Worm (Caenorhabditis elegans): ENCODE measurements around the gene ddo-1.
A peak's percentile ranks its signal among the peaks of the same experiment; 100 is the strongest.

Gene ddo-1

ce11 chrV:17767249-17767648 lies 9.8 kb downstream of the ddo-1 start, which contains the start of gene srh-284:
Gene srh-284 (plus strand): TSS chrV:17767549.
- TF ChIP-seq fkh-3 (tag; optimal IDR thresholded peaks at IDR 0.05) = no peak
- no peak for TF ChIP-seq ztf-28 (GFP tag; IDR thresholded peaks at IDR 0.05)

- TF ChIP-seq F10E7.11 (tag; optimal IDR thresholded peaks at IDR 0.05) (no peak), ceh-27 (GFP tag; optimal IDR thresholded peaks at IDR 0.05) (no peak), egrh-3 (GFP tag; IDR thresholded peaks at IDR 0.05) (no peak), zim-3 (tag; optimal IDR thresholded peaks at IDR 0.05) (no peak), lir-1 (GFP tag; conservative IDR thresholded peaks at IDR 0.05) (no peak), lin-54 (GFP tag; optimal IDR thresholded peaks at IDR 0.05) (no peak), rpc-1 (optimal IDR thresholded peaks at IDR 0.05) (no peak), rpc-1 (tag; optimal IDR thresholded peaks at IDR 0.05) (no peak), lsl-1 (GFP tag; optimal IDR thresholded peaks at IDR 0.05) (no peak), mxl-1 (tag; optimal IDR thresholded peaks at IDR 0.05) (no peak), ceh-91 (GFP tag; IDR thresholded peaks at IDR 0.05) (no peak), T26A5.8 (tag; optimal IDR thresholded peaks at IDR 0.05) (no peak), cebp-2 (GFP tag; IDR thresholded peaks at IDR 0.05) (no peak), sptf-2 (GFP tag; optimal IDR thresholded peaks at IDR 0.05) (no peak)
These were observed 11.9 kb downstream of the ddo-1 start, which contains the start of the genes C47A10.16 and srh-283 for ce11 chrV:17765077-17765476. Gene C47A10.16 (minus strand): TSS chrV:17765177. Gene srh-283 (plus strand): TSS chrV:17765348.

- TF ChIP-seq bed-1 (GFP tag; IDR thresholded peaks at IDR 0.05) (no peak), rcor-1 (GFP tag; IDR thresholded peaks at IDR 0.05) (no peak), mxl-1 (tag; optimal IDR thresholded peaks at IDR 0.05) (no peak), egl-44 (GFP tag; IDR thresholded peaks at IDR 0.05) (no peak), K12H6.12 (tag; optimal IDR thresholded peaks at IDR 0.05) (no peak), F10E7.11 (tag; optimal IDR thresholded peaks at IDR 0.05) (no peak)
These were observed 21.4 kb downstream of the ddo-1 start, which contains the start of gene pgp-9 for ce11 chrV:17755592-17755991. Gene pgp-9 (plus strand): TSS chrV:17755892.

- peak; percentile 31 for TF ChIP-seq nhr-80 (tag; optimal IDR thresholded peaks at IDR 0.05)
- TF ChIP-seq ceh-40 (GFP tag; IDR thresholded peaks at IDR 0.05) = no peak
- no peak for TF ChIP-seq rpc-1 (optimal IDR thresholded peaks at IDR 0.05)
- no peak for TF ChIP-seq rpc-1 (tag; optimal IDR thresholded peaks at IDR 0.05)
- TF ChIP-seq F23B12.7 (tag; optimal IDR thresholded peaks at IDR 0.05; ENCODE audit: insufficient read depth) = no peak
These were observed 22.0 kb downstream of the ddo-1 start for ce11 chrV:17754999-17755398.

- no peak for TF ChIP-seq ztf-26 (tag; optimal IDR thresholded peaks at IDR 0.05)
- TF ChIP-seq tbp1 (GFP tag; optimal IDR thresholded peaks at IDR 0.05) = peak; percentile 0
- TF ChIP-seq mes-4 (tag; optimal IDR thresholded peaks at IDR 0.05) = no peak
- TF ChIP-seq cebp-1 (GFP tag; IDR thresholded peaks at IDR 0.05) = no peak
- peak; percentile 37 for TF ChIP-seq cebp-1 (tag; optimal IDR thresholded peaks at IDR 0.05)
- TF ChIP-seq nhr-80 (tag; optimal IDR thresholded peaks at IDR 0.05) = peak; percentile 90
- TF ChIP-seq snpc-4 (GFP tag; optimal IDR thresholded peaks at IDR 0.05) = no peak
- TF ChIP-seq snpc-4 (tag; optimal IDR thresholded peaks at IDR 0.05) = peak in 1 of 4 experiments; percentile 14
- TF ChIP-seq dox-1 (GFP tag; IDR thresholded peaks at IDR 0.05) = 0 out of 2 replicates have a peak, but pooled peaks have one; percentile 12
These were observed 24.7 kb downstream of the ddo-1 start for ce11 chrV:17752340-17752739.

ce11 chrV:17749181-17749580 lies 27.8 kb downstream of the ddo-1 start, which contains the start of gene R12G8.1:
Gene R12G8.1 (minus strand): TSS chrV:17749243.
- TF ChIP-seq zfh-2 (GFP tag; conservative IDR thresholded peaks at IDR 0.05) (peak; percentile 76), K11D2.4 (GFP tag; IDR thresholded peaks at IDR 0.05) (0 out of 2 replicates have a peak, but pooled peaks have one; percentile 19), lin-54 (GFP tag; optimal IDR thresholded peaks at IDR 0.05) (no peak)
